Worm (Caenorhabditis elegans): ENCODE measurements around the gene ttr-32.

ttr-32 gene

ce11 chrIII:7614530-7614929 lies 48.3 kb downstream of the ttr-32 start, which contains the start of gene T04A6.2:
Gene T04A6.2 (plus strand): TSS chrIII:7614830.
- TF ChIP-seq hpl-2 (GFP tag; optimal IDR thresholded peaks at IDR 0.05) (no peak), ceh-88 (GFP tag; IDR thresholded peaks at IDR 0.05) (no peak), lsy-2 (tag; optimal IDR thresholded peaks at IDR 0.05) (no peak), sup-37 (GFP tag; optimal IDR thresholded peaks at IDR 0.05) (no peak), grh-1 (GFP tag; IDR thresholded peaks at IDR 0.05) (no peak), vab-15 (tag; optimal IDR thresholded peaks at IDR 0.05) (no peak), dpl-1 (GFP tag; optimal IDR thresholded peaks at IDR 0.05) (no peak), alr-1 (tag; optimal IDR thresholded peaks at IDR 0.05; ENCODE audit: borderline replicate concordance) (no peak), elt-2 (tag; optimal IDR thresholded peaks at IDR 0.05) (no peak), swsn-7 (tag; optimal IDR thresholded peaks at IDR 0.05) (no peak), unc-62 (GFP tag; optimal IDR thresholded peaks at IDR 0.05) (no peak), ceh-82 (tag; optimal IDR thresholded peaks at IDR 0.05) (no peak), unc-130 (tag; optimal IDR thresholded peaks at IDR 0.05) (no peak)

ce11 chrIII:7616228-7616627 lies 50.0 kb downstream of the ttr-32 start, which contains the start of gene T04A6.1:
Gene T04A6.1 (plus strand): TSS chrIII:7616528.
- TF ChIP-seq efl-3 (GFP tag; optimal IDR thresholded peaks at IDR 0.05): no peak
- TF ChIP-seq rnt-1 (tag; optimal IDR thresholded peaks at IDR 0.05): peak; percentile 38

All from whole organism, L1 larva.